In the genomic region with DNA sequence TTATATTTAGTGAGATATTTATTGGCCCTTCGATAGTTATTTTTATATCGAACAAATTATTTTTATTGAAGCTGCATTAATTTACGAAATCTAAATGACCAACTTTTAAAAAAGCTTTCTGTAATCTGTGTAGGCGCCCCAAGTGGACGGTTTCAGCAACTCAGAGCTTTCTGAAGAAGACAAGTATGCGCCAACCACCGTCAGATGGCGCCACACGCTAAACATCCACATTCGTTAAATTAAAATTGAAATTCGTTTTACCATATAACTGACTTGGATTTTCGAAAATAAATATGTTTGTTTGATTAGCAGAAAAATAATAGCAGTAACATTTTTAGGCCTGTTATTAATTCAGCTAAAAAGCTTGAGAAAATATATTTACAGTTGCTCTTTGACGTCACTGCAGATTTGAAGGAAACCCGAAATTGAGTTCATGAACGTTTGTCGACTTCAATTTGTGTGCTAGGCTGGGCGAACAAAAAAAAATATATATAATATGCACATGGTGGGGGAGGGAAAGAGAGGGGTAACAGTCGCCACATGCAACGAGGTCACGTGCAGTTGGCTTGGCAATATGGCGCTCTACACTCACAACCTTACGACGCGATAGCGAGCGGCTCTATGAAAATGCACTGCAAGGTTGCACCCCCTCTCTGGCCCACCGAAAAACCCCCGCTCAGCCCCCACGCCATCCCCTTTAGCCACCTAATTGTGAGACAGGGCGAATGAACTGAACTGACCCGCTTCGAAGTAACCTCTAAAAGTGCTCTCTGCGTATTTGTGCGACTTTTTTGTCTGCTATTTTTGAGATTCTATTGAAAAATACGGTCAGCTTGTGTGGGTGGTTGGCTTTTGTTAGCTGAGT, we compare ENCODE assay signal across 2 fruit fly cellular contexts.
TF ChIP-seq lines count a peak whose summit lies in the region.

No protein-coding gene starts in this region.

TF ChIP-seq in whole organism, embryonic, 481 proteins besides CTCF, POLR2A, EP300 and RAD21 (continued from another document and continues in another):
- peak; percentile 66 for TF ChIP-seq CG13894 (tag; optimal IDR thresholded peaks at IDR 0.05; lab: Kevin White, UChicago)
- peak; percentile 62 for TF ChIP-seq CG30431 (GFP tag; optimal IDR thresholded peaks at IDR 0.05; lab: Kevin White, UChicago)
- peak; percentile 55 for TF ChIP-seq gcm2 (GFP tag; optimal IDR thresholded peaks at IDR 0.05; lab: Kevin White, UChicago)
- TF ChIP-seq Spps (tag; optimal IDR thresholded peaks at IDR 0.05; lab: Kevin White, UChicago) = peak; percentile 60
- TF ChIP-seq CG8359 (GFP tag; optimal IDR thresholded peaks at IDR 0.05; lab: Kevin White, UChicago; ENCODE audit: borderline replicate concordance) = peak; percentile 75
- TF ChIP-seq bbx (GFP tag; IDR thresholded peaks at IDR 0.05; lab: Robert Waterston, UW; ENCODE audit: partially characterized antibody) = no peak; the same call in 1 of the 2 replicates
- no peak for TF ChIP-seq zen2 (GFP tag; IDR thresholded peaks at IDR 0.05; lab: Robert Waterston, UW; ENCODE audit: partially characterized antibody)
- TF ChIP-seq Kr (GFP tag; optimal IDR thresholded peaks at IDR 0.05; lab: Kevin White, UChicago) = no peak
- TF ChIP-seq Optix (GFP tag; IDR thresholded peaks at IDR 0.05; lab: Robert Waterston, UW) = peak; percentile 85
- no peak for TF ChIP-seq usp (GFP tag; optimal IDR thresholded peaks at IDR 0.05; lab: Kevin White, UChicago)
- no peak for TF ChIP-seq Tbp (GFP tag; optimal IDR thresholded peaks at IDR 0.05; lab: Kevin White, UChicago)
- TF ChIP-seq tup (GFP tag; optimal IDR thresholded peaks at IDR 0.05; lab: Kevin White, UChicago) = peak; percentile 54
- peak; percentile 72 to 83 for TF ChIP-seq Hr51 (GFP tag; optimal IDR thresholded peaks at IDR 0.05; lab: Kevin White, UChicago)
- peak; percentile 86 for TF ChIP-seq CG1233 (GFP tag; optimal IDR thresholded peaks at IDR 0.05; lab: Kevin White, UChicago)
- peak; percentile 37 for TF ChIP-seq CG12942 (GFP tag; optimal IDR thresholded peaks at IDR 0.05; lab: Kevin White, UChicago)
- peak; percentile 73 for TF ChIP-seq CG43689 (GFP tag; IDR thresholded peaks at IDR 0.05; lab: Robert Waterston, UW)
- TF ChIP-seq CG7963 (GFP tag; IDR thresholded peaks at IDR 0.05; lab: Robert Waterston, UW; ENCODE audit: partially characterized antibody) = no peak
- peak; percentile 67 for TF ChIP-seq CG7928 (GFP tag; optimal IDR thresholded peaks at IDR 0.05; lab: Kevin White, UChicago)
- peak; percentile 68 for TF ChIP-seq Nf-YB (GFP tag; optimal IDR thresholded peaks at IDR 0.05; lab: Kevin White, UChicago)
- peak; percentile 87 for TF ChIP-seq CG10431 (GFP tag; optimal IDR thresholded peaks at IDR 0.05; lab: Kevin White, UChicago)
- peak; percentile 71 for TF ChIP-seq CG9609 (GFP tag; optimal IDR thresholded peaks at IDR 0.05; lab: Kevin White, UChicago)
- peak; percentile 79; the same call in 1 of the 3 replicates for TF ChIP-seq gce (GFP tag; IDR thresholded peaks at IDR 0.05; lab: Robert Waterston, UW)
- no peak for TF ChIP-seq z (GFP tag; IDR thresholded peaks at IDR 0.05; lab: Robert Waterston, UW)
- peak; percentile 61 for TF ChIP-seq Oaz (GFP tag; IDR thresholded peaks at IDR 0.05; lab: Robert Waterston, UW)
- no peak for TF ChIP-seq CG1832 (GFP tag; optimal IDR thresholded peaks at IDR 0.05; lab: Kevin White, UChicago)
- peak; percentile 55 for TF ChIP-seq Myb (GFP tag; optimal IDR thresholded peaks at IDR 0.05; lab: Kevin White, UChicago)
- peak; percentile 63 for TF ChIP-seq ash1 (GFP tag; optimal IDR thresholded peaks at IDR 0.05; lab: Kevin White, UChicago)
- peak; percentile 52 for TF ChIP-seq cato (GFP tag; optimal IDR thresholded peaks at IDR 0.05; lab: Kevin White, UChicago; ENCODE audit: borderline replicate concordance)
- TF ChIP-seq CG16863 (GFP tag; optimal IDR thresholded peaks at IDR 0.05; lab: Kevin White, UChicago) = peak; percentile 89
- TF ChIP-seq CG15011 (GFP tag; optimal IDR thresholded peaks at IDR 0.05; lab: Kevin White, UChicago) = peak; percentile 72
- TF ChIP-seq bowl (GFP tag; IDR thresholded peaks at IDR 0.05; lab: Robert Waterston, UW) = peak; percentile 76
- peak; percentile 79 for TF ChIP-seq slbo (GFP tag; IDR thresholded peaks at IDR 0.05; lab: Robert Waterston, UW)
- TF ChIP-seq CG8281 (tag; optimal IDR thresholded peaks at IDR 0.05; lab: Kevin White, UChicago) = peak; percentile 72
- TF ChIP-seq pzg (GFP tag; optimal IDR thresholded peaks at IDR 0.05; lab: Kevin White, UChicago) = no peak
- TF ChIP-seq CG42726 (GFP tag; IDR thresholded peaks at IDR 0.05; lab: Robert Waterston, UW; ENCODE audit: partially characterized antibody) = peak; percentile 73
- peak; percentile 60 for TF ChIP-seq Rx (GFP tag; IDR thresholded peaks at IDR 0.05; lab: Robert Waterston, UW)
- peak; percentile 89 for TF ChIP-seq ftz-f1 (GFP tag; optimal IDR thresholded peaks at IDR 0.05; lab: Kevin White, UChicago)
- TF ChIP-seq Bteb2 (GFP tag; optimal IDR thresholded peaks at IDR 0.05; lab: Kevin White, UChicago) = peak; percentile 59
- TF ChIP-seq chn (GFP tag; optimal IDR thresholded peaks at IDR 0.05; lab: Kevin White, UChicago) = peak; percentile 79
- TF ChIP-seq Blimp-1 (GFP tag; optimal IDR thresholded peaks at IDR 0.05; lab: Kevin White, UChicago) = peak; percentile 79
- peak; percentile 90 for TF ChIP-seq CG11247 (GFP tag; IDR thresholded peaks at IDR 0.05; lab: Robert Waterston, UW)
- TF ChIP-seq sc (optimal IDR thresholded peaks at IDR 0.05; lab: Kevin White, UChicago) = no peak
- peak; percentile 83 for TF ChIP-seq sc (GFP tag; optimal IDR thresholded peaks at IDR 0.05; lab: Kevin White, UChicago)
- TF ChIP-seq disco-r (GFP tag; optimal IDR thresholded peaks at IDR 0.05; lab: Kevin White, UChicago) = peak; percentile 58
- peak; percentile 45 for TF ChIP-seq Hmx (GFP tag; optimal IDR thresholded peaks at IDR 0.05; lab: Kevin White, UChicago)
- TF ChIP-seq HmgZ (tag; optimal IDR thresholded peaks at IDR 0.05; lab: Kevin White, UChicago) = peak; percentile 87
- TF ChIP-seq BtbVII (GFP tag; optimal IDR thresholded peaks at IDR 0.05; lab: Kevin White, UChicago) = peak; percentile 93
- peak; percentile 84; the same call in 1 of the 2 replicates for TF ChIP-seq CG14014 (GFP tag; IDR thresholded peaks at IDR 0.05; lab: Robert Waterston, UW)
- no peak for TF ChIP-seq prd (optimal IDR thresholded peaks at IDR 0.05; lab: Kevin White, UChicago)
- TF ChIP-seq prd (GFP tag; IDR thresholded peaks at IDR 0.05; lab: Robert Waterston, UW) = peak; percentile 41; the same call in 2 of the 3 replicates
- TF ChIP-seq dmrt11E (tag; optimal IDR thresholded peaks at IDR 0.05; lab: Kevin White, UChicago) = peak; percentile 63
- TF ChIP-seq eve (GFP tag; optimal IDR thresholded peaks at IDR 0.05; lab: Kevin White, UChicago) = peak in 1 of 2 experiments; percentile 69
- TF ChIP-seq toy (GFP tag; IDR thresholded peaks at IDR 0.05; lab: Robert Waterston, UW) = peak; percentile 68; the same call in 1 of the 2 replicates
- peak; percentile 28; the same call in 1 of the 2 replicates for TF ChIP-seq danr (GFP tag; IDR thresholded peaks at IDR 0.05; lab: Robert Waterston, UW)
- no peak for TF ChIP-seq cad (GFP tag; optimal IDR thresholded peaks at IDR 0.05; lab: Kevin White, UChicago)
- peak; percentile 60 for TF ChIP-seq gcm (GFP tag; optimal IDR thresholded peaks at IDR 0.05; lab: Kevin White, UChicago)
- TF ChIP-seq ham (GFP tag; IDR thresholded peaks at IDR 0.05; lab: Robert Waterston, UW) = peak; percentile 53; the same call in 1 of the 2 replicates
- TF ChIP-seq Rfx (GFP tag; IDR thresholded peaks at IDR 0.05; lab: Robert Waterston, UW) = peak; percentile 93

TF ChIP-seq in whole organism, prepupa, 60 proteins besides CTCF, POLR2A, EP300 and RAD21 (continued from another document):
- peak; percentile 48 for TF ChIP-seq fd85E (GFP tag; optimal IDR thresholded peaks at IDR 0.05; lab: Kevin White, UChicago)
- no peak for TF ChIP-seq CG4318 (GFP tag; optimal IDR thresholded peaks at IDR 0.05; lab: Kevin White, UChicago)
- TF ChIP-seq CG6276 (GFP tag; optimal IDR thresholded peaks at IDR 0.05; lab: Kevin White, UChicago) = no peak
- no peak for TF ChIP-seq CG8119 (GFP tag; IDR thresholded peaks at IDR 0.05; lab: Robert Waterston, UW)
- peak; percentile 74 for TF ChIP-seq acj6 (GFP tag; optimal IDR thresholded peaks at IDR 0.05; lab: Kevin White, UChicago)
- peak; percentile 72 for TF ChIP-seq eg (GFP tag; IDR thresholded peaks at IDR 0.05; lab: Robert Waterston, UW)
- TF ChIP-seq CG6163 (GFP tag; IDR thresholded peaks at IDR 0.05; lab: Robert Waterston, UW) = peak; percentile 52; the same call in 1 of the 3 replicates
- TF ChIP-seq CG3919 (GFP tag; optimal IDR thresholded peaks at IDR 0.05; lab: Kevin White, UChicago) = peak; percentile 89
- TF ChIP-seq dac (GFP tag; optimal IDR thresholded peaks at IDR 0.05; lab: Kevin White, UChicago) = peak; percentile 72
- peak; percentile 58 for TF ChIP-seq CG11762 (GFP tag; optimal IDR thresholded peaks at IDR 0.05; lab: Kevin White, UChicago; ENCODE audit: insufficient read depth)
- peak; percentile 7; the same call in 1 of the 2 replicates for TF ChIP-seq CG11294 (GFP tag; IDR thresholded peaks at IDR 0.05; lab: Robert Waterston, UW)
- peak; percentile 63 for TF ChIP-seq CG3032 (tag; optimal IDR thresholded peaks at IDR 0.05; lab: Kevin White, UChicago)
- peak; percentile 63 for TF ChIP-seq CG10669 (GFP tag; optimal IDR thresholded peaks at IDR 0.05; lab: Kevin White, UChicago)
- peak; percentile 71 for TF ChIP-seq CG7368 (GFP tag; optimal IDR thresholded peaks at IDR 0.05; lab: Kevin White, UChicago)
- peak; percentile 84 for TF ChIP-seq Sox102F (GFP tag; optimal IDR thresholded peaks at IDR 0.05; lab: Kevin White, UChicago)
